Fruit fly (Drosophila melanogaster) whole organism, embryonic: ENCODE data around the gene Kr-h1.

ENCODE experiments used
- CG10543 ChIP-seq: fragments of 200-800 bp; sonication (Bioruptor generic); optimal IDR thresholded peaks from 3 replicates; lab custom pipeline; 2017; ENCODE audit warnings: missing biosample characterization, mild to moderate bottlenecking, missing genetic modification characterization, moderate library complexity
- CG10979 ChIP-seq: fragments of 200-800 bp; sonication (Bioruptor generic); optimal IDR thresholded peaks from 2 replicates; lab custom pipeline; 2018; ENCODE audit warnings: missing biosample characterization, mild to moderate bottlenecking, missing genetic modification characterization, moderate library complexity
- CG13894 ChIP-seq: fragments of 200-800 bp; sonication (Bioruptor generic); optimal IDR thresholded peaks from 3 replicates; lab custom pipeline; 2018; ENCODE audit warnings: missing biosample characterization, mild to moderate bottlenecking, missing genetic modification characterization, moderate library complexity
- CG14441 ChIP-seq: fragments of 200-800 bp; sonication (Bioruptor generic); IDR thresholded peaks from 2 replicates; pipeline ENCODE4 v1.3.6; 2022; ENCODE audit warnings: missing biosample characterization, missing genetic modification characterization
- CG1603 ChIP-seq: fragments of 200-800 bp; sonication (Bioruptor generic); optimal IDR thresholded peaks from 2 replicates; lab custom pipeline; 2019; ENCODE audit warnings: missing biosample characterization, mild to moderate bottlenecking, missing genetic modification characterization, moderate library complexity
- CG16813 ChIP-seq: fragments of 200-800 bp; sonication (Bioruptor generic); IDR thresholded peaks from 3 replicates; pipeline ENCODE4 v1.3.6; 2022; ENCODE audit warnings: missing biosample characterization, missing genetic modification characterization; ENCODE audit not compliant: partially characterized antibody
- CG16815 ChIP-seq: fragments of 200-800 bp; sonication (Bioruptor generic); optimal IDR thresholded peaks from 3 replicates; lab custom pipeline; 2017; ENCODE audit warnings: missing biosample characterization, mild to moderate bottlenecking, missing genetic modification characterization
- CG17829 ChIP-seq: fragments of 200-800 bp; optimal IDR thresholded peaks from 2 replicates; lab custom pipeline; 2019; ENCODE audit warnings: missing biosample characterization, mild to moderate bottlenecking, missing genetic modification characterization, moderate library complexity
- CG2889 ChIP-seq: fragments of 200-800 bp; sonication (Bioruptor generic); IDR thresholded peaks from 3 replicates; pipeline ENCODE4 v1.3.6; 2022; ENCODE audit warnings: missing biosample characterization, missing genetic modification characterization
- CG31441 ChIP-seq: fragments of 200-800 bp; sonication (Bioruptor generic); IDR thresholded peaks from 2 replicates; pipeline ENCODE4 v1.3.6; 2022; ENCODE audit warnings: missing biosample characterization, missing genetic modification characterization
- CG3163 ChIP-seq: fragments of 200-800 bp; sonication (Bioruptor generic); optimal IDR thresholded peaks from 3 replicates; lab custom pipeline; 2016; ENCODE audit warnings: missing biosample characterization, missing genetic modification characterization
- CG3281 ChIP-seq: fragments of 200-800 bp; sonication (Bioruptor generic); optimal IDR thresholded peaks from 3 replicates; lab custom pipeline; 2017; ENCODE audit warnings: missing biosample characterization, mild to moderate bottlenecking, missing genetic modification characterization
- CG34376 ChIP-seq: fragments of 200-800 bp; sonication (Bioruptor generic); optimal IDR thresholded peaks from 2 replicates; lab custom pipeline; 2018; ENCODE audit warnings: missing biosample characterization, mild to moderate bottlenecking, missing genetic modification characterization
- CG43689 ChIP-seq: fragments of 200-800 bp; sonication (Bioruptor generic); IDR thresholded peaks from 2 replicates; pipeline ENCODE4 v1.3.6; 2022; ENCODE audit warnings: missing biosample characterization, missing genetic modification characterization
- CG5245 ChIP-seq: fragments of 200-800 bp; sonication (Bioruptor generic); optimal IDR thresholded peaks from 3 replicates; lab custom pipeline; 2016; ENCODE audit warnings: missing biosample characterization, missing genetic modification characterization
- CG6175 ChIP-seq: fragments of 200-800 bp; sonication (Bioruptor generic); IDR thresholded peaks from 3 replicates; pipeline ENCODE4 v1.3.6; 2022; ENCODE audit warnings: missing biosample characterization, missing genetic modification characterization
- CG6272 ChIP-seq: fragments of 200-800 bp; sonication (Bioruptor generic); IDR thresholded peaks from 2 replicates; pipeline ENCODE4 v1.3.6; 2022; ENCODE audit warnings: missing biosample characterization, missing genetic modification characterization
- Chrac-16 ChIP-seq: fragments of 200-800 bp; sonication (Bioruptor generic); optimal IDR thresholded peaks from 3 replicates; lab custom pipeline; 2016; ENCODE audit warnings: missing biosample characterization, missing genetic modification characterization
- D ChIP-seq, 2 experiments: fragments of 200-800 bp in 1 of 2; fragments of >200 bp in 1 of 2; sonication (Bioruptor generic) in 1 of 2; optimal IDR thresholded peaks; 2 replicates in 1 of 2; 3 replicates in 1 of 2; lab custom pipeline; 2017; ENCODE audit warnings: mild to moderate bottlenecking in 1 of 2, missing biosample characterization in 1 of 2, missing genetic modification characterization in 1 of 2, missing genetic modification reagents in 1 of 2
- Dll ChIP-seq: fragments of 200-800 bp; sonication (Bioruptor generic); IDR thresholded peaks from 4 replicates; pipeline ENCODE4 v1.3.6; 2022; ENCODE audit warnings: missing biosample characterization, missing genetic modification characterization; ENCODE audit not compliant: partially characterized antibody
- Dp ChIP-seq: fragments of 200-800 bp; sonication (Bioruptor generic); optimal IDR thresholded peaks from 2 replicates; lab custom pipeline; 2018; ENCODE audit warnings: missing biosample characterization, mild to moderate bottlenecking, missing genetic modification characterization, moderate library complexity
- E2f2 ChIP-seq: fragments of 200-800 bp; sonication (Bioruptor generic); IDR thresholded peaks from 2 replicates; pipeline ENCODE4 v1.3.6; 2022; ENCODE audit warnings: missing biosample characterization, missing genetic modification characterization
- Fer2 ChIP-seq: fragments of 200-800 bp; sonication (Bioruptor generic); optimal IDR thresholded peaks from 2 replicates; lab custom pipeline; 2018; ENCODE audit warnings: missing biosample characterization, mild to moderate bottlenecking, missing genetic modification characterization, moderate library complexity
- H2.0 ChIP-seq: fragments of 200-800 bp; sonication (Bioruptor generic); IDR thresholded peaks from 2 replicates; pipeline ENCODE4 v1.3.6; 2022; ENCODE audit warnings: missing biosample characterization, missing genetic modification characterization
- Hsf ChIP-seq: fragments of 200-800 bp; sonication (Bioruptor generic); optimal IDR thresholded peaks from 3 replicates; lab custom pipeline; 2016; ENCODE audit warnings: missing biosample characterization, missing genetic modification characterization
- MTF-1 ChIP-seq: fragments of 200-800 bp; sonication (Bioruptor generic); optimal IDR thresholded peaks from 2 replicates; lab custom pipeline; 2018; ENCODE audit warnings: missing biosample characterization, mild to moderate bottlenecking, missing genetic modification characterization, borderline replicate concordance
- NC2α ChIP-seq: fragments of 200-800 bp; sonication (Bioruptor generic); optimal IDR thresholded peaks from 2 replicates; lab custom pipeline; 2016; ENCODE audit warnings: missing biosample characterization, missing genetic modification characterization
- NC2β ChIP-seq: fragments of 200-800 bp; sonication (Bioruptor generic); optimal IDR thresholded peaks from 2 replicates; lab custom pipeline; 2016; ENCODE audit warnings: missing biosample characterization, missing genetic modification characterization
- Neu2 ChIP-seq: fragments of 200-800 bp; sonication (Bioruptor generic); optimal IDR thresholded peaks from 3 replicates; lab custom pipeline; 2016; ENCODE audit warnings: missing biosample characterization, missing genetic modification characterization, borderline replicate concordance
- Oaz ChIP-seq: fragments of 200-800 bp; sonication (Bioruptor generic); IDR thresholded peaks from 2 replicates; pipeline ENCODE4 v1.3.6; 2022; ENCODE audit warnings: missing biosample characterization, missing genetic modification characterization
- Opbp ChIP-seq: fragments of 200-800 bp; sonication (Bioruptor generic); IDR thresholded peaks from 3 replicates; pipeline ENCODE4 v1.3.6; 2022; ENCODE audit warnings: missing biosample characterization, missing genetic modification characterization; ENCODE audit not compliant: partially characterized antibody
- Tbp ChIP-seq: fragments of >200 bp; optimal IDR thresholded peaks from 2 replicates; lab custom pipeline; 2018; ENCODE audit warnings: missing biosample characterization, missing genetic modification characterization
- aop ChIP-seq: fragments of 200-800 bp; sonication (Bioruptor generic); IDR thresholded peaks from 2 replicates; pipeline ENCODE4 v1.3.6; 2022; ENCODE audit warnings: missing biosample characterization, missing genetic modification characterization
- ara ChIP-seq: fragments of 200-800 bp; sonication (Bioruptor generic); IDR thresholded peaks from 2 replicates; pipeline ENCODE4 v1.3.6; 2022; ENCODE audit warnings: missing biosample characterization, missing genetic modification characterization
- da ChIP-seq: fragments of 200-800 bp; sonication (Bioruptor generic); optimal IDR thresholded peaks from 2 replicates; lab custom pipeline; 2016; ENCODE audit warnings: missing biosample characterization, missing genetic modification characterization
- fd102C ChIP-seq: fragments of 200-800 bp; sonication (Bioruptor generic); optimal IDR thresholded peaks from 2 replicates; lab custom pipeline; 2018; ENCODE audit warnings: missing biosample characterization, mild to moderate bottlenecking, missing genetic modification characterization, moderate library complexity
- fru ChIP-seq: fragments of >200 bp; optimal IDR thresholded peaks from 2 replicates; lab custom pipeline; 2017
- hb ChIP-seq: fragments of 200-800 bp; sonication (Bioruptor generic); IDR thresholded peaks from 3 replicates; pipeline ENCODE4 v1.3.6; 2022; ENCODE audit warnings: missing biosample characterization, missing genetic modification characterization; ENCODE audit not compliant: partially characterized antibody
- jigr1 ChIP-seq: fragments of 200-800 bp; sonication (Bioruptor generic); IDR thresholded peaks from 3 replicates; pipeline ENCODE4 v1.3.6; 2022; ENCODE audit warnings: missing biosample characterization, missing genetic modification characterization
- kah ChIP-seq: fragments of 200-800 bp; sonication (Bioruptor generic); optimal IDR thresholded peaks from 2 replicates; lab custom pipeline; 2018; ENCODE audit warnings: missing biosample characterization, mild to moderate bottlenecking, missing genetic modification characterization
- kni ChIP-seq: fragments of 200-800 bp; sonication (Bioruptor generic); optimal IDR thresholded peaks from 3 replicates; lab custom pipeline; 2017; ENCODE audit warnings: mild to moderate bottlenecking, missing biosample characterization, missing genetic modification reagents, missing genetic modification characterization
- phol ChIP-seq: fragments of 200-800 bp; sonication (Bioruptor generic); optimal IDR thresholded peaks from 3 replicates; lab custom pipeline; 2018; ENCODE audit warnings: missing biosample characterization, mild to moderate bottlenecking, missing genetic modification characterization, moderate library complexity
- pnt ChIP-seq: fragments of 200-800 bp; sonication (Bioruptor generic); optimal IDR thresholded peaks from 3 replicates; lab custom pipeline; 2016; ENCODE audit warnings: missing biosample characterization, missing genetic modification characterization
- stc ChIP-seq: fragments of 200-800 bp; sonication (Bioruptor generic); IDR thresholded peaks from 2 replicates; pipeline ENCODE4 v1.3.6; 2022; ENCODE audit warnings: missing biosample characterization, missing genetic modification characterization
- tll ChIP-seq, 2 experiments: fragments of 200-800 bp in 1 of 2; fragments of >200 bp in 1 of 2; sonication (Bioruptor generic) in 1 of 2; optimal IDR thresholded peaks; 2 replicates each; lab custom pipeline; 2017 to 2019; ENCODE audit warnings: missing biosample characterization in 2 of 2, missing genetic modification characterization in 2 of 2, mild to moderate bottlenecking in 1 of 2, moderate library complexity in 1 of 2
- unc-4 ChIP-seq: fragments of 200-800 bp; sonication (Bioruptor generic); IDR thresholded peaks from 2 replicates; pipeline ENCODE4 v1.3.6; 2022; ENCODE audit warnings: missing biosample characterization, missing genetic modification characterization; ENCODE audit not compliant: partially characterized antibody
- yki ChIP-seq: fragments of >200 bp; optimal IDR thresholded peaks from 3 replicates; lab custom pipeline; 2018
- zen2 ChIP-seq: fragments of 200-800 bp; sonication (Bioruptor generic); IDR thresholded peaks from 3 replicates; pipeline ENCODE4 v1.3.6; 2022; ENCODE audit warnings: missing biosample characterization, missing genetic modification characterization; ENCODE audit not compliant: partially characterized antibody

Gene Kr-h1

dm6 chr2L:6078757-6079351 is 3.5 kb upstream of the Kr-h1 start (continued):
- TF ChIP-seq Fer2: no peak
- no peak for TF ChIP-seq CG3281 (GFP tag; lab: Kevin White, UChicago)
- TF ChIP-seq kah (GFP tag; lab: Kevin White, UChicago): peak; percentile 46
- TF ChIP-seq NC2β (GFP tag; lab: Kevin White, UChicago): no peak
- TF ChIP-seq CG6272 (GFP tag; lab: Robert Waterston, UW): no peak
- TF ChIP-seq yki (lab: Kevin White, UChicago): peak; percentile 12
- TF ChIP-seq Chrac-16 (GFP tag; lab: Kevin White, UChicago): no peak
- no peak for TF ChIP-seq CG16815
- TF ChIP-seq CG13894 (tag; lab: Kevin White, UChicago): no peak
- TF ChIP-seq CG10543 (GFP tag; lab: Kevin White, UChicago): peak; percentile 15
- TF ChIP-seq jigr1 (GFP tag; lab: Robert Waterston, UW): no peak
- TF ChIP-seq Dll (GFP tag; lab: Robert Waterston, UW): 0 out of 4 replicates have a peak, but pooled peaks have one; percentile 27
- TF ChIP-seq CG43689: no peak
- TF ChIP-seq CG16813: 0 out of 3 replicates have a peak, but pooled peaks have one; percentile 28
- TF ChIP-seq ara (GFP tag; lab: Robert Waterston, UW): peak; percentile 13; the same call in 1 of the 2 replicates
- TF ChIP-seq CG10979 (tag; lab: Kevin White, UChicago): peak; percentile 31
- no peak for TF ChIP-seq phol
- TF ChIP-seq Opbp (GFP tag; lab: Robert Waterston, UW): peak; percentile 64; the same call in 1 of the 3 replicates
- TF ChIP-seq CG1603 (tag; lab: Kevin White, UChicago): no peak
- peak in 1 of 2 experiments; percentile 98 for TF ChIP-seq tll (GFP tag; optimal IDR thresholded peaks at IDR 0.05; lab: Kevin White, UChicago)
- TF ChIP-seq Oaz (GFP tag; lab: Robert Waterston, UW): no peak
- TF ChIP-seq NC2α (GFP tag; lab: Kevin White, UChicago): no peak
- no peak for TF ChIP-seq zen2 (GFP tag; lab: Robert Waterston, UW)
- TF ChIP-seq Hsf (GFP tag; lab: Kevin White, UChicago): no peak
- no peak for TF ChIP-seq MTF-1 (GFP tag; lab: Kevin White, UChicago)
- TF ChIP-seq E2f2 (GFP tag; lab: Robert Waterston, UW): no peak
- TF ChIP-seq CG3163 (GFP tag; lab: Kevin White, UChicago): peak; percentile 3
- no peak for TF ChIP-seq Dp (GFP tag; lab: Kevin White, UChicago)
- TF ChIP-seq Neu2: no peak
- peak; percentile 99 for TF ChIP-seq kni (GFP tag; lab: Kevin White, UChicago)
- TF ChIP-seq fru (lab: Kevin White, UChicago): peak; percentile 27
- no peak for TF ChIP-seq fd102C (GFP tag; lab: Kevin White, UChicago)
- TF ChIP-seq hb (GFP tag; lab: Robert Waterston, UW): no peak
- no peak for TF ChIP-seq CG34376
- TF ChIP-seq stc: no peak
- TF ChIP-seq CG17829: peak; percentile 46
- TF ChIP-seq pnt (GFP tag; lab: Kevin White, UChicago): no peak
- TF ChIP-seq CG14441 (GFP tag; lab: Robert Waterston, UW): no peak
- TF ChIP-seq da (GFP tag; lab: Kevin White, UChicago): peak; percentile 92
- no peak for TF ChIP-seq CG5245
- TF ChIP-seq Tbp (GFP tag; lab: Kevin White, UChicago): peak; percentile 57
- no peak for TF ChIP-seq CG2889
- peak; percentile 86 for TF ChIP-seq aop (GFP tag; lab: Robert Waterston, UW)
- no peak for TF ChIP-seq CG31441 (GFP tag; lab: Robert Waterston, UW)
- TF ChIP-seq D (optimal IDR thresholded peaks at IDR 0.05; lab: Kevin White, UChicago): peak; percentile 50
- peak; percentile 11 for TF ChIP-seq D (GFP tag; optimal IDR thresholded peaks at IDR 0.05; lab: Kevin White, UChicago)
- TF ChIP-seq unc-4 (GFP tag; lab: Robert Waterston, UW): no peak
- no peak for TF ChIP-seq H2.0 (GFP tag; lab: Robert Waterston, UW)
- no peak for TF ChIP-seq CG6175 (GFP tag; lab: Robert Waterston, UW)
